Worm (Caenorhabditis elegans): ENCODE data around the gene F01G4.6.

F01G4.6 gene

ce11 chrIV:11164831-11165230 lies 15.5 kb upstream of the F01G4.6 start, which contains the start of gene C08F8.6:
TSS of gene C08F8.6 (minus strand) at chrIV:11164931.
- no peak for TF ChIP-seq unc-39 (tag; optimal IDR thresholded peaks at IDR 0.05)
- TF ChIP-seq nhr-23 (tag; optimal IDR thresholded peaks at IDR 0.05): no peak
- no peak for TF ChIP-seq nhr-10 (tag; optimal IDR thresholded peaks at IDR 0.05)
- no peak for TF ChIP-seq sma-9 (GFP tag; optimal IDR thresholded peaks at IDR 0.05)
- TF ChIP-seq sma-9 (tag; optimal IDR thresholded peaks at IDR 0.05): no peak
- TF ChIP-seq peb-1 (tag; optimal IDR thresholded peaks at IDR 0.05): no peak
- TF ChIP-seq skn-1 (tag; optimal IDR thresholded peaks at IDR 0.05): no peak
- TF ChIP-seq mdl-1 (tag; optimal IDR thresholded peaks at IDR 0.05): no peak
- TF ChIP-seq aly-2 (tag; optimal IDR thresholded peaks at IDR 0.05): no peak
- no peak for TF ChIP-seq mbf-1 (tag; optimal IDR thresholded peaks at IDR 0.05)
- TF ChIP-seq ztf-4 (tag; optimal IDR thresholded peaks at IDR 0.05): no peak
- no peak for TF ChIP-seq ZK546.5 (tag; optimal IDR thresholded peaks at IDR 0.05)
- TF ChIP-seq nhr-6 (tag; optimal IDR thresholded peaks at IDR 0.05): no peak
- TF ChIP-seq sem-4 (tag; optimal IDR thresholded peaks at IDR 0.05): no peak
- no peak for TF ChIP-seq nhr-237 (tag; optimal IDR thresholded peaks at IDR 0.05)
- no peak for TF ChIP-seq lsy-2 (tag; optimal IDR thresholded peaks at IDR 0.05)

DNA sequence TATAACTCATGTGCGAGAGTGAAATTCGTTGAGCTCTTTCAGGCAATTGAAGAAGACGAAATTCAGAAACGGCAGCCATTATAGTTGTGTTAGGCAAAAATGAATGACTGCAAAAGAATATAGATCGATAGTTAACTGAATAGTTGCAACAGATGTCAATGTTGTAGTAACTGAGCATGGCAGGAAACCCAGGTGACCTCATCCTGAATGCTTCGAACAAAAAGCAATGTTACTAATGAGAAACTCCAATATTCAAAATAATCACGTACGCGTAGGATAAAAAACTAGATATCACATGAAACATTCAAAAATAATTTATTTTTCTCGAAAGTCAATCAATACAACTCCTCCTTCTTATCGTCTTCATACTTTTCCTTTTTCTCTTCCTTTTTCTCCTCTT lies 13.1 kb upstream of the F01G4.6 start, which contains the start of gene fbxb-9:
Gene fbxb-9, minus strand, starts transcription at position 101 of the 400 bp plus-strand sequence.
- TF ChIP-seq elt-1 (tag; optimal IDR thresholded peaks at IDR 0.05): no peak
- no peak for TF ChIP-seq crh-2 (tag; optimal IDR thresholded peaks at IDR 0.05)
- TF ChIP-seq mab-5 (tag; optimal IDR thresholded peaks at IDR 0.05): no peak
- TF ChIP-seq blmp-1 (tag; optimal IDR thresholded peaks at IDR 0.05; ENCODE audit: insufficient read depth): no peak
- no peak for TF ChIP-seq mbf-1 (tag; optimal IDR thresholded peaks at IDR 0.05)
- TF ChIP-seq nhr-25 (tag; optimal IDR thresholded peaks at IDR 0.05): no peak
- no peak for TF ChIP-seq lsy-2 (tag; optimal IDR thresholded peaks at IDR 0.05)
- TF ChIP-seq sma-3 (GFP tag; optimal IDR thresholded peaks at IDR 0.05): no peak
- no peak for TF ChIP-seq gmeb-1 (tag; optimal IDR thresholded peaks at IDR 0.05)
- TF ChIP-seq alr-1 (tag; optimal IDR thresholded peaks at IDR 0.05): no peak
- TF ChIP-seq egl-27 (tag; optimal IDR thresholded peaks at IDR 0.05): no peak
- no peak for TF ChIP-seq nhr-21 (tag; optimal IDR thresholded peaks at IDR 0.05)
- no peak for TF ChIP-seq sem-4 (tag; optimal IDR thresholded peaks at IDR 0.05)

DNA sequence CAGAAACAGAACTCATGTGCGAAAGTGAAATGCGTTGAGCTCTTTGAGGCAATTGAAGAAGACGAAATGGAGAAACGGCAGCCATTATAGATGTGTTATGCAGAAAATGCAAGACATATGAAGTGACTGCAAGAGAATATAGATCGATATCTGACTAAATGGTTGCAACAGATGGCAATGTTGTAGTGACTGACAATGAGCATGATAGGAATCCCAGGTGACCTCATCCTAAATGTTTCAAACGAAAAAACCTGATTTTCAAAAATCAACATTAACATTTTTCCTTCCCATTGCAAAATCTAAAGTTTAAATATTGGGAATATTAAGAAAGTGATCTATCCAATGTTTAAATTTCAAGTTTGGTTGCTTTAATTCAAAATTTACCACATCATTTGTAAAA lies 11.4 kb upstream of the F01G4.6 start, which contains the start of gene C08F8.15:
Gene C08F8.15, minus strand, starts transcription at position 101 of the 400 bp plus-strand sequence.
- no peak for TF ChIP-seq blmp-1 (tag; optimal IDR thresholded peaks at IDR 0.05; ENCODE audit: insufficient read depth)
- no peak for TF ChIP-seq ztf-11 (tag; optimal IDR thresholded peaks at IDR 0.05)
- TF ChIP-seq elt-3 (tag; optimal IDR thresholded peaks at IDR 0.05): no peak
- TF ChIP-seq ceh-82 (tag; optimal IDR thresholded peaks at IDR 0.05): no peak
- TF ChIP-seq nhr-11 (tag; optimal IDR thresholded peaks at IDR 0.05): no peak
- TF ChIP-seq nhr-237 (tag; optimal IDR thresholded peaks at IDR 0.05): no peak
- no peak for TF ChIP-seq nhr-10 (tag; optimal IDR thresholded peaks at IDR 0.05)
- TF ChIP-seq fos-1 (tag; optimal IDR thresholded peaks at IDR 0.05): no peak
- TF ChIP-seq unc-39 (tag; optimal IDR thresholded peaks at IDR 0.05): no peak
- TF ChIP-seq zag-1 (tag; optimal IDR thresholded peaks at IDR 0.05): no peak
- no peak for TF ChIP-seq unc-55 (GFP tag; optimal IDR thresholded peaks at IDR 0.05)
- no peak for TF ChIP-seq nhr-77 (tag; optimal IDR thresholded peaks at IDR 0.05)
- TF ChIP-seq snpc-4 (tag; optimal IDR thresholded peaks at IDR 0.05): no peak

ce11 chrIV:11159886-11160285 lies 10.6 kb upstream of the F01G4.6 start, which contains the start of gene mboa-4:
TSS of gene mboa-4 (minus strand) at chrIV:11159986.
- TF ChIP-seq R02D3.7 (tag; optimal IDR thresholded peaks at IDR 0.05): no peak

DNA sequence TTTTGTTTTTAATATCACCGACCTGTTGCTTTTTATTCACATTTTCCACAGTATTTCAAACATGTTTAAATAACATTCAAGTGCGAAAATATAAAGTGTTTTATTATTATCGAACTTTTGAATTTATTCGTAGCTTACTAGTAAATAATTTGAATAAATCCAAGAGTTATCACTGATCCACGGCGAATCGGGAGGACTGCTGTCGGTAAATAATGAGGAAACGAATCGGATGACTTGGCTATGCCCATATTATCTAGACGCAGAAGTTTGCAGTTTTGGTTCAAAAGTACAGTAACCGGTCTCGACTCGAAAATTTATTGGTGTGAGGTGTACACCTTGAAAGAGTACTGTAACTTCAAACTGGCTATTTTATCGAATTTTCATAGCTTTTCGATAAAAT lies 7.2 kb upstream of the F01G4.6 start:
- TF ChIP-seq elt-1 (tag; optimal IDR thresholded peaks at IDR 0.05) (no peak), blmp-1 (tag; optimal IDR thresholded peaks at IDR 0.05; ENCODE audit: insufficient read depth) (no peak), snpc-4 (tag; optimal IDR thresholded peaks at IDR 0.05) (no peak), mab-5 (tag; optimal IDR thresholded peaks at IDR 0.05) (no peak), nhr-77 (tag; optimal IDR thresholded peaks at IDR 0.05) (no peak), sma-3 (GFP tag; optimal IDR thresholded peaks at IDR 0.05) (no peak), elt-3 (tag; optimal IDR thresholded peaks at IDR 0.05) (no peak), ama-1 (optimal IDR thresholded peaks at IDR 0.05) (no peak), unc-55 (GFP tag; optimal IDR thresholded peaks at IDR 0.05) (no peak), nhr-23 (tag; optimal IDR thresholded peaks at IDR 0.05) (no peak), lin-11 (tag; optimal IDR thresholded peaks at IDR 0.05) (no peak), nhr-11 (tag; optimal IDR thresholded peaks at IDR 0.05) (no peak), fos-1 (tag; optimal IDR thresholded peaks at IDR 0.05) (no peak), unc-62 (GFP tag; optimal IDR thresholded peaks at IDR 0.05) (no peak)

All from whole organism, L2 larva.